Fruit fly (Drosophila melanogaster) whole organism, prepupa: Measurements from ENCODE around the gene Spt6.

Experiments used
- Blimp-1 ChIP-seq: fragments of 200-800 bp; sonication (Bioruptor generic); optimal IDR thresholded peaks from 3 replicates; lab custom pipeline; 2017; ENCODE audit warnings: missing biosample characterization, missing genetic modification characterization, mild to moderate bottlenecking, moderate library complexity, missing genetic modification reagents
- CG11294 ChIP-seq: fragments of 200-800 bp; sonication (Bioruptor generic); IDR thresholded peaks from 2 replicates; pipeline ENCODE4 v1.3.6; 2022; ENCODE audit warnings: missing biosample characterization, missing genetic modification characterization
- CG11762 ChIP-seq: fragments of 200-800 bp; sonication (Bioruptor generic); optimal IDR thresholded peaks from 3 replicates; lab custom pipeline; 2016; ENCODE audit warnings: missing biosample characterization, missing genetic modification characterization; ENCODE audit not compliant: insufficient read depth
- CG16779 ChIP-seq: fragments of 200-800 bp; sonication (Bioruptor generic); optimal IDR thresholded peaks from 3 replicates; lab custom pipeline; 2017; ENCODE audit warnings: missing biosample characterization, mild to moderate bottlenecking, missing genetic modification characterization
- CG3032 ChIP-seq: fragments of 200-800 bp; optimal IDR thresholded peaks from 2 replicates; lab custom pipeline; 2019; ENCODE audit warnings: missing biosample characterization, mild to moderate bottlenecking, missing genetic modification characterization, moderate library complexity
- CG31627 ChIP-seq: fragments of 200-800 bp; sonication (Bioruptor generic); optimal IDR thresholded peaks from 3 replicates; lab custom pipeline; 2016; ENCODE audit warnings: missing biosample characterization, missing genetic modification characterization
- CG3919 ChIP-seq: fragments of 200-800 bp; sonication (Bioruptor generic); optimal IDR thresholded peaks from 3 replicates; lab custom pipeline; 2016; ENCODE audit warnings: missing biosample characterization, missing genetic modification characterization
- CG6163 ChIP-seq: fragments of 200-800 bp; sonication (Bioruptor generic); IDR thresholded peaks from 3 replicates; pipeline ENCODE4 v1.3.6; 2022; ENCODE audit warnings: missing biosample characterization, missing genetic modification characterization
- CG6276 ChIP-seq: fragments of 200-800 bp; sonication (Bioruptor generic); optimal IDR thresholded peaks from 2 replicates; lab custom pipeline; 2017; ENCODE audit warnings: missing biosample characterization, mild to moderate bottlenecking, missing genetic modification characterization
- CG6792 ChIP-seq: fragments of 200-800 bp; sonication (Bioruptor generic); optimal IDR thresholded peaks from 3 replicates; lab custom pipeline; 2016; ENCODE audit warnings: missing biosample characterization, missing genetic modification characterization
- CG6854 ChIP-seq: fragments of 200-800 bp; sonication (Bioruptor generic); optimal IDR thresholded peaks from 2 replicates; lab custom pipeline; 2017; ENCODE audit warnings: missing biosample characterization, mild to moderate bottlenecking, missing genetic modification characterization
- CG8119 ChIP-seq: fragments of 200-800 bp; sonication (Bioruptor generic); IDR thresholded peaks from 3 replicates; pipeline ENCODE4 v1.3.6; 2022; ENCODE audit warnings: missing biosample characterization, missing genetic modification characterization
- CG8319 ChIP-seq: fragments of 200-800 bp; sonication (Bioruptor generic); optimal IDR thresholded peaks from 3 replicates; lab custom pipeline; 2016; ENCODE audit warnings: missing biosample characterization, missing genetic modification characterization
- CG8632 ChIP-seq: fragments of 200-800 bp; sonication (Bioruptor generic); optimal IDR thresholded peaks from 3 replicates; lab custom pipeline; 2016; ENCODE audit warnings: missing biosample characterization, missing genetic modification characterization
- CG9139 ChIP-seq: fragments of 200-800 bp; sonication (Bioruptor generic); optimal IDR thresholded peaks from 3 replicates; lab custom pipeline; 2017; ENCODE audit warnings: missing biosample characterization, mild to moderate bottlenecking, missing genetic modification characterization
- Eip75B ChIP-seq: fragments of 200-800 bp; sonication (Bioruptor generic); optimal IDR thresholded peaks from 3 replicates; lab custom pipeline; 2016; ENCODE audit warnings: missing biosample characterization, missing genetic modification characterization
- Eip78C ChIP-seq: fragments of 200-800 bp; sonication (Bioruptor generic); peaks from one replicate; lab custom pipeline; 2016; ENCODE audit warnings: missing biosample characterization, missing genetic modification characterization
- Eip93F ChIP-seq: fragments of 200-800 bp; sonication (Bioruptor generic); optimal IDR thresholded peaks from 2 replicates; lab custom pipeline; 2016; ENCODE audit warnings: missing biosample characterization, mild to moderate bottlenecking, missing genetic modification characterization
- Met ChIP-seq: fragments of 200-800 bp; sonication (Bioruptor generic); optimal IDR thresholded peaks from 3 replicates; lab custom pipeline; 2016; ENCODE audit warnings: missing biosample characterization, missing genetic modification characterization
- Sox102F ChIP-seq: fragments of 200-800 bp; sonication (Bioruptor generic); optimal IDR thresholded peaks from 2 replicates; lab custom pipeline; 2016; ENCODE audit warnings: missing biosample characterization, mild to moderate bottlenecking, missing genetic modification characterization
- Sox14 ChIP-seq: fragments of 200-800 bp; sonication (Bioruptor generic); optimal IDR thresholded peaks from 3 replicates; lab custom pipeline; 2016; ENCODE audit warnings: missing biosample characterization, missing genetic modification characterization
- Sox15 ChIP-seq: fragments of 200-800 bp; sonication (Bioruptor generic); optimal IDR thresholded peaks from 3 replicates; lab custom pipeline; 2016; ENCODE audit warnings: missing biosample characterization, missing genetic modification characterization
- achi ChIP-seq: fragments of 200-800 bp; sonication (Bioruptor generic); optimal IDR thresholded peaks from 3 replicates; lab custom pipeline; 2016; ENCODE audit warnings: missing biosample characterization, missing genetic modification characterization
- acj6 ChIP-seq: fragments of 200-800 bp; sonication (Bioruptor generic); optimal IDR thresholded peaks from 3 replicates; lab custom pipeline; 2016; ENCODE audit warnings: missing biosample characterization, missing genetic modification characterization
- cyc ChIP-seq: fragments of 200-800 bp; sonication (Bioruptor generic); optimal IDR thresholded peaks from 3 replicates; lab custom pipeline; 2016; ENCODE audit warnings: missing biosample characterization, missing genetic modification characterization
- dsx ChIP-seq: fragments of 200-800 bp; optimal IDR thresholded peaks from 3 replicates; lab custom pipeline; 2019; ENCODE audit warnings: missing biosample characterization, mild to moderate bottlenecking, missing genetic modification characterization, moderate library complexity; ENCODE audit not compliant: poor library complexity, severe bottlenecking
- eg ChIP-seq: fragments of 200-800 bp; sonication (Bioruptor generic); IDR thresholded peaks from 3 replicates; pipeline ENCODE4 v1.3.6; 2022; ENCODE audit warnings: missing biosample characterization, missing genetic modification characterization
- esn ChIP-seq: fragments of 200-800 bp; sonication (Bioruptor generic); optimal IDR thresholded peaks from 2 replicates; lab custom pipeline; 2016; ENCODE audit warnings: missing biosample characterization, mild to moderate bottlenecking, missing genetic modification characterization, moderate library complexity
- fd85E ChIP-seq: fragments of 200-800 bp; sonication (Bioruptor generic); optimal IDR thresholded peaks from 3 replicates; lab custom pipeline; 2016; ENCODE audit warnings: missing biosample characterization, missing genetic modification characterization
- fkh ChIP-seq: fragments of 200-800 bp; sonication (Bioruptor generic); optimal IDR thresholded peaks from 3 replicates; lab custom pipeline; 2017; ENCODE audit warnings: missing biosample characterization, mild to moderate bottlenecking, missing genetic modification characterization, moderate library complexity
- lz ChIP-seq: fragments of 200-800 bp; sonication (Bioruptor generic); optimal IDR thresholded peaks from 3 replicates; lab custom pipeline; 2016; ENCODE audit warnings: missing biosample characterization, missing genetic modification characterization
- net ChIP-seq: fragments of 200-800 bp; sonication (Bioruptor generic); optimal IDR thresholded peaks from 3 replicates; lab custom pipeline; 2016; ENCODE audit warnings: missing biosample characterization, missing genetic modification characterization
- pdm3 ChIP-seq: fragments of 200-800 bp; sonication (Bioruptor generic); optimal IDR thresholded peaks from 3 replicates; lab custom pipeline; 2016; ENCODE audit warnings: missing biosample characterization, missing genetic modification characterization
- salr ChIP-seq, 2 experiments: fragments of 200-800 bp; sonication (Bioruptor generic); optimal IDR thresholded peaks; 3 replicates each; lab custom pipeline; 2016 to 2018; ENCODE audit warnings: missing biosample characterization in 2 of 2, missing genetic modification characterization in 2 of 2, mild to moderate bottlenecking in 1 of 2
- spab ChIP-seq: fragments of 200-800 bp; sonication (Bioruptor generic); optimal IDR thresholded peaks from 2 replicates; lab custom pipeline; 2017; ENCODE audit warnings: missing biosample characterization, mild to moderate bottlenecking, missing genetic modification characterization, missing genetic modification reagents
- ss ChIP-seq, 2 experiments: fragments of 200-800 bp; sonication (Bioruptor generic); optimal IDR thresholded peaks; 2 replicates in 1 of 2; 3 replicates in 1 of 2; lab custom pipeline; 2017 to 2018; ENCODE audit warnings: mild to moderate bottlenecking in 2 of 2, missing biosample characterization in 2 of 2, missing genetic modification characterization in 2 of 2, moderate library complexity in 1 of 2
- svp ChIP-seq: fragments of 200-800 bp; sonication (Bioruptor generic); peaks from one replicate; lab custom pipeline; 2016; ENCODE audit warnings: missing biosample characterization, missing genetic modification characterization
- topi ChIP-seq: fragments of 200-800 bp; sonication (Bioruptor generic); optimal IDR thresholded peaks from 3 replicates; lab custom pipeline; 2016; ENCODE audit warnings: missing biosample characterization, missing genetic modification characterization
- vri ChIP-seq: fragments of 200-800 bp; sonication (Bioruptor generic); optimal IDR thresholded peaks from 3 replicates; lab custom pipeline; 2016; ENCODE audit warnings: missing biosample characterization, mild to moderate bottlenecking, missing genetic modification characterization

Gene Spt6

dm6 chrX:6276590-6276989 is 9.0 kb downstream of the Spt6 start, which contains the start of gene CG3566 (continued):
- TF ChIP-seq CG6792, result no peak
- no peak for TF ChIP-seq CG6163 (GFP tag; lab: Robert Waterston, UW)
- TF ChIP-seq net (GFP tag; lab: Kevin White, UChicago), result no peak
- TF ChIP-seq CG9139 (GFP tag; lab: Kevin White, UChicago), result no peak
- TF ChIP-seq pdm3 (GFP tag; lab: Kevin White, UChicago), result no peak

DNA sequence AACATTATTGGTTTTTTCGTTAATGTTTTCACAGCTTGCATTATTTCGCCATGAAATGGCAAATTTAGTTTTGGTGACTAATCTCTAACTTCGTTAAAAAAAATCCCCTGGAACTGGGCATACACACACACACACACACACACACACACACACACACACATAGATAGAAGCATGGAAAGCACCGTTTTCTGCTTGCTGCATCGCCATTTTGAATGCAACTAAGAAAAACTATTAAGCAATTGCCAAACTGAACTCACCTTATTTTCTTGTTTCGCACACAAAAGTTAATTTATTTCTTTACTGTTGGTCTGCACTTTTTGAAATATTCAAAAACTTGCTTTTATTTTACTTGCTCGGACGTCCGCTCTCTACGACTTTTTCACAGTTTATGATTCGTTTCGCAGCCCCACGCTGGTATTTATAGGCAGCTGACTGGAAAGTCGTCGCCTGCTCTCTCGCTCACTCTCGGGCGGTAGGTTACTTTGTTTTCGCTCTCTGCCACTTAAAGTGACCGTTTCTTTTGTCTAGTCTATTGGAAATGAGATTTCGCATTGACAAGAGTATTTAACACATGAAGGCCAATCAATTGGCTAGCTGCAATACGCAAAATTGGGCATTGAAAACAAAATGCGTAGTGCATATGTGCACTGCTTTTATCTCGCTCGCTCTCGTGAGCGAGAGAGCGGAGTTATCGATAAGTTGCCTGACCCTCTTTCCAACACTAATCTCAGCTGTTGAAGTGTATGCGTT is 11.5 kb downstream of the Spt6 start:
- TF ChIP-seq cyc (GFP tag; lab: Kevin White, UChicago) (peak; percentile 6), net (GFP tag; lab: Kevin White, UChicago) (peak; percentile 7), ss (GFP tag; optimal IDR thresholded peaks at IDR 0.05; lab: Kevin White, UChicago) (peak in 1 of 2 experiments; percentile 22), fd85E (GFP tag; lab: Kevin White, UChicago) (no peak), CG8632 (GFP tag; lab: Kevin White, UChicago) (peak; percentile 4), svp (GFP tag; lab: Kevin White, UChicago) (peak; percentile 79), vri (GFP tag; lab: Kevin White, UChicago) (no peak), Eip78C (peak; percentile 72), salr (GFP tag; optimal IDR thresholded peaks at IDR 0.05; lab: Kevin White, UChicago) (no peak), CG3919 (GFP tag; lab: Kevin White, UChicago) (peak; percentile 40), CG8319 (GFP tag; lab: Kevin White, UChicago) (no peak), esn (GFP tag; lab: Kevin White, UChicago) (peak; percentile 45), CG31627 (GFP tag; lab: Kevin White, UChicago) (no peak), Eip75B (GFP tag; lab: Kevin White, UChicago) (peak; percentile 27), achi (peak; percentile 33), dsx (GFP tag; lab: Kevin White, UChicago) (peak; percentile 10), CG8119 (GFP tag; lab: Robert Waterston, UW) (peak; percentile 27; the same call in 1 of the 3 replicates), lz (GFP tag; lab: Kevin White, UChicago) (no peak), Met (GFP tag; lab: Kevin White, UChicago) (peak; percentile 34), Sox14 (GFP tag; lab: Kevin White, UChicago) (peak; percentile 52), Blimp-1 (GFP tag; lab: Kevin White, UChicago) (peak; percentile 2), Sox15 (GFP tag; lab: Kevin White, UChicago) (no peak), CG6854 (GFP tag; lab: Kevin White, UChicago) (no peak), topi (GFP tag; lab: Kevin White, UChicago) (peak; percentile 56), spab (GFP tag; lab: Kevin White, UChicago) (no peak)
- TF ChIP-seq, all 60 proteins: peak for 16

- TF ChIP-seq fd85E (GFP tag; lab: Kevin White, UChicago) (no peak), eg (GFP tag; lab: Robert Waterston, UW) (no peak), ss (GFP tag; optimal IDR thresholded peaks at IDR 0.05; lab: Kevin White, UChicago) (peak in 1 of 2 experiments; percentile 11), CG11762 (GFP tag; lab: Kevin White, UChicago) (no peak), fkh (GFP tag; lab: Kevin White, UChicago) (peak; percentile 55), CG3032 (tag; lab: Kevin White, UChicago) (no peak), Eip78C (peak; percentile 25), Sox102F (GFP tag; lab: Kevin White, UChicago) (no peak), lz (GFP tag; lab: Kevin White, UChicago) (no peak), Eip93F (GFP tag; lab: Kevin White, UChicago) (peak; percentile 12), CG16779 (no peak), CG6276 (no peak), CG8319 (GFP tag; lab: Kevin White, UChicago) (no peak), acj6 (GFP tag; lab: Kevin White, UChicago) (no peak), CG11294 (GFP tag; lab: Robert Waterston, UW) (no peak)
Measured at dm6 chrX:6279629-6280073, 12.1 kb downstream of the Spt6 start, which contains the start of gene Ubi-p5E. Gene Ubi-p5E, minus strand, starts transcription at chrX:6279647.
